Worm (Caenorhabditis elegans): Measurements from ENCODE around the gene sma-6.

sma-6 gene

ce11 chrII:6324086-6324485, at the start of gene sma-6:
Gene sma-6, plus strand, starts transcription at chrII:6324484.
- TF ChIP-seq tbx-37 (GFP tag; conservative IDR thresholded peaks at IDR 0.05): no peak
- no peak for TF ChIP-seq hmbx-1 (tag; optimal IDR thresholded peaks at IDR 0.05)
- TF ChIP-seq ets-7 (tag; optimal IDR thresholded peaks at IDR 0.05): no peak
- TF ChIP-seq F13C5.2 (tag; optimal IDR thresholded peaks at IDR 0.05): no peak

DNA sequence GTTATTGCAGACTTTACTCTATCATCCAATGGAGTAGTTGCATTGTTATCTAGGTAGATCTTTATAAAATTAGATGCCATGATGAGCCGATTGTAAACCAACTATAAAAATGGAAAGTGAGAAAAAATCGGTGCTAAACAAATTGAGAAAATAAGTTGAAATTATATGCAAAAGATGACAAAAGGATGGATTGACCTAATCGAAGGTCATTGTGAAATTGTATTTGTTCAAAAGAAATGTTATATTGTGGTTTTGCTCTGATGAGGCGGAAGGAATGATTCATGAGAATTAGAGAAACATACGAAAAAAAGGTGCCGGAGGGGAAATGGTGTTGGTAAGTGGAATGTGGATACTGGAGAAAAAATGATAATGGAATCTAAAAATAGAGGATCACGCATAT, 43.3 kb upstream of the sma-6 start, which contains the start of gene scly-1:
Gene scly-1 (minus strand): TSS at position 101 of the 400 bp plus-strand sequence.
- no peak for TF ChIP-seq hmbx-1 (tag; optimal IDR thresholded peaks at IDR 0.05)

DNA sequence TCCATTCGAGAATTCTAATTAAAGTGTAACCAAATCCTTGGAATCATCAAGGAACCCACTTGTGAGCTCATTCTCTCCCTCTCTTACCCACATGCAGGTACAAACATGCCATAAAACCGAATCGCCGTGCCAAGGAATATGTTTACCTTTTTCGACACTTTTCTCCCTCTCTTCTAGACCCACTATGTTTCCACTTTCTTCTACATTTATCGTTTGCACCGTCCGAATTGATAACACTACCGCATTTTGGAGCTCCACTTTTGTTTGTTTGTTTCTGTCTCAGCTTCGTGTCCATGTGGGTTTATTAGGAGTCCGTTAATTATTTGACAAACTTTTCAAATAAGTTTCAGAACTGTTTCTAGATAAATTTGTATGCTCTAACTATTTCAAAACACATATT, 42.4 kb upstream of the sma-6 start:
- TF ChIP-seq tbx-37 (GFP tag; conservative IDR thresholded peaks at IDR 0.05) (no peak), ceh-13 (GFP tag; optimal IDR thresholded peaks at IDR 0.05) (no peak), scrt-1 (GFP tag; IDR thresholded peaks at IDR 0.05) (no peak)

DNA sequence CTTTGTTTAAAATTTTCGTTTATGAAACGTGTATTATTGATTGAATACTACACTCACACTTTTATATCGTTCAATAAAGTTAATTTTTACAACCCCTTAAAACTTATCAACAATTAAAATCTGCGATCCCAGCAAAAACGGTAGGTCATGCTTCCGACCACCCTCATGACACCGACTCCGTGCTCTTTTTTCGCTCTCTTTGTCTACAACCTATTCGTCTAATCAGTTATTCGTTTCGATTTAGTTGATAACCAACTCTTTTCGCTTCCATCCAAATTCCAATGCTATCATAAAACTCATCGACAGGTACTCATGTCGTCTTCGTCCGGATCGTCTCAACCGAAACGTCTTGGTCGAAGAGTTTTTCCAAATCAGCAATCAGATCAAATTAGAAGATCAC, 41.2 kb upstream of the sma-6 start, which contains the start of gene F13H8.1:
Gene F13H8.1 (plus strand): TSS at position 311 of the 400 bp plus-strand sequence.
- TF ChIP-seq sea-1 (GFP tag; conservative IDR thresholded peaks at IDR 0.05): no peak
- TF ChIP-seq pes-1 (GFP tag; IDR thresholded peaks at IDR 0.05): no peak
- TF ChIP-seq flt-1 (GFP tag; IDR thresholded peaks at IDR 0.05): no peak
- TF ChIP-seq F13C5.2 (tag; optimal IDR thresholded peaks at IDR 0.05): no peak
- no peak for TF ChIP-seq hmbx-1 (tag; optimal IDR thresholded peaks at IDR 0.05)
- TF ChIP-seq B0310.2 (tag; optimal IDR thresholded peaks at IDR 0.05): no peak
- no peak for TF ChIP-seq hnd-1 (tag; optimal IDR thresholded peaks at IDR 0.05)

DNA sequence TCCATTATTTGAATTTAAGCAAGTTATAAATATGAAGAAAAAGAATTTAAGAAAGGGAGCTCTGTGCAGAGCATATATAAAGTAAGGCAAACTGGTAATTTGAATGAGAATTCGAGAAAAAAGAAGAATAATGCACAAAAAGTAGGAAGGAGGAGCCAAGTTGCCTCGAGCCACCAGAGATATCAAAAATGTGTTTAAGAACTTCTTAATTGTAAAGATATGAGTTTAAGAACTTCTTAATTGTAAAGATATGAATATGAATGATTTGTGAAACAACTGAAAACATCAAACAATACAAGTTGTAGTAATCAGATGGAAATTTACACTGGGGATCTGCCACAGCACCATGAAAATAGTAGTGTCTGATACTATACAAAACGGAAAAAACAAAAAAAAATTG, 37.4 kb upstream of the sma-6 start, which contains the start of gene F13H8.6:
Gene F13H8.6 (minus strand): TSS at position 101 of the 400 bp plus-strand sequence.
- TF ChIP-seq hnd-1 (tag; optimal IDR thresholded peaks at IDR 0.05) (no peak), tbx-11 (GFP tag; IDR thresholded peaks at IDR 0.05) (no peak), tbx-37 (GFP tag; conservative IDR thresholded peaks at IDR 0.05) (no peak), F13C5.2 (tag; optimal IDR thresholded peaks at IDR 0.05) (no peak), sea-1 (GFP tag; conservative IDR thresholded peaks at IDR 0.05) (no peak), flt-1 (GFP tag; IDR thresholded peaks at IDR 0.05) (no peak), ama-1 (optimal IDR thresholded peaks at IDR 0.05) (no peak), scrt-1 (GFP tag; IDR thresholded peaks at IDR 0.05) (no peak), B0310.2 (tag; optimal IDR thresholded peaks at IDR 0.05) (no peak), hmbx-1 (tag; optimal IDR thresholded peaks at IDR 0.05) (no peak), ceh-36 (tag; optimal IDR thresholded peaks at IDR 0.05) (no peak)

DNA sequence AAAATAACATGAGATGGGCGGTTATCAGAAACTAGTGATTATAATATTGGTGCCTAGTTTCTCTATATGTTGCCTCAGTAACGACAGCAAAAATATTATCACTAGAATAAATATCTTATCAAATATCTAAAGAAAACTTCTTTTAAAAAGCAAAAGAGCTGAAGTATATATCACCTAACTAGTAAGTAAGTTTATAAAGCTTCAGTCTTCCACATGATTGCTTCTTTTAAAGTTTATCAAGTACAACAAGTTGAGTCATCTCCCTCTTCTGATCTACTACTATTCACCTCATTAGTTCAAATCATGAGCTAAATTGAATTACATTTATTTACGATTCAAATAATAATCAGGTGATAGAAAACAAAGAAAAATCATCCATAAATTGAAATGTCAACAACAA, 36.2 kb upstream of the sma-6 start:
- no peak for TF ChIP-seq sea-1 (GFP tag; conservative IDR thresholded peaks at IDR 0.05)
- no peak for TF ChIP-seq ama-1 (optimal IDR thresholded peaks at IDR 0.05)
- TF ChIP-seq ceh-13 (GFP tag; optimal IDR thresholded peaks at IDR 0.05): no peak
- no peak for TF ChIP-seq tbx-37 (GFP tag; conservative IDR thresholded peaks at IDR 0.05)
- no peak for TF ChIP-seq ets-7 (tag; optimal IDR thresholded peaks at IDR 0.05)
- TF ChIP-seq B0310.2 (tag; optimal IDR thresholded peaks at IDR 0.05): no peak
- no peak for TF ChIP-seq scrt-1 (GFP tag; IDR thresholded peaks at IDR 0.05)
- no peak for TF ChIP-seq flt-1 (GFP tag; IDR thresholded peaks at IDR 0.05)
- TF ChIP-seq F13C5.2 (tag; optimal IDR thresholded peaks at IDR 0.05): no peak
- TF ChIP-seq tra-4 (tag; optimal IDR thresholded peaks at IDR 0.05): no peak
- no peak for TF ChIP-seq hmbx-1 (tag; optimal IDR thresholded peaks at IDR 0.05)
- TF ChIP-seq hmg-4 (GFP tag; optimal IDR thresholded peaks at IDR 0.05): no peak
- no peak for TF ChIP-seq hnd-1 (tag; optimal IDR thresholded peaks at IDR 0.05)

DNA sequence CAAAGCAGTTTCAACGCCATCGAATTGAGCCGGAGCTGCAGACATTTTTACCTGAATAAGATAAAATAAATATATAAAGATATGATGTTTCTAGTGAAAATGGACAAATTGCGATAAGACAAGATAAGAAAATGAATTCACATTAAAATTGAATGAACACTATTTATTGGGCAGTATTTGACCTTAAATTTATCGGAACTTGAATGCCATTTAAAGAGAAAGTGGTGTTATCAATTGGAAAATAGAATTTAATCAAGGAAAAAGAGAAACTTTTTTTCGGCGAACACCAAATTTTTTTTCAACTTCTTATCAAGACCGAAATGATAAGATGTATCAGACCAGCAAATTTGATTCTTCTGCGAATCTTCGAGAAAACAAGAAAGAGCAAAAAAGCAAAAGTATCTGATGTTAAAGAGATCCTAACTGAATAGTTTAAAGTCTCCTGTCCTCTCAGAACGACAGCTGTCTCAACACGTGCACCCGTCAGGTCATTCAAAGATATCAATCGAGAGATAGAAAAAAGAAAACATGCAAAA, 34.2 kb upstream of the sma-6 start, which contains the start of gene upb-1:
Gene upb-1 (minus strand): TSS at position 51 of the 536 bp plus-strand sequence.
- TF ChIP-seq ets-7 (tag; optimal IDR thresholded peaks at IDR 0.05): no peak
- no peak for TF ChIP-seq tra-4 (tag; optimal IDR thresholded peaks at IDR 0.05)

ce11 chrII:6292527-6292926, 31.8 kb upstream of the sma-6 start, which contains the start of gene nyn-3:
Gene nyn-3, minus strand, starts transcription at chrII:6292627.
- TF ChIP-seq ceh-36 (tag; optimal IDR thresholded peaks at IDR 0.05) (no peak), ceh-13 (GFP tag; optimal IDR thresholded peaks at IDR 0.05) (no peak), hmbx-1 (tag; optimal IDR thresholded peaks at IDR 0.05) (no peak), aly-1 (tag; optimal IDR thresholded peaks at IDR 0.05) (no peak), hmg-4 (GFP tag; optimal IDR thresholded peaks at IDR 0.05) (no peak), tbx-11 (GFP tag; IDR thresholded peaks at IDR 0.05) (no peak), hnd-1 (tag; optimal IDR thresholded peaks at IDR 0.05) (no peak), ama-1 (optimal IDR thresholded peaks at IDR 0.05) (no peak), F13C5.2 (tag; optimal IDR thresholded peaks at IDR 0.05) (no peak), flt-1 (GFP tag; IDR thresholded peaks at IDR 0.05) (no peak), B0310.2 (tag; optimal IDR thresholded peaks at IDR 0.05) (no peak), tra-4 (tag; optimal IDR thresholded peaks at IDR 0.05) (no peak), ets-7 (tag; optimal IDR thresholded peaks at IDR 0.05) (no peak), tbx-37 (GFP tag; conservative IDR thresholded peaks at IDR 0.05) (no peak), sea-1 (GFP tag; conservative IDR thresholded peaks at IDR 0.05) (no peak), scrt-1 (GFP tag; IDR thresholded peaks at IDR 0.05) (no peak)

DNA sequence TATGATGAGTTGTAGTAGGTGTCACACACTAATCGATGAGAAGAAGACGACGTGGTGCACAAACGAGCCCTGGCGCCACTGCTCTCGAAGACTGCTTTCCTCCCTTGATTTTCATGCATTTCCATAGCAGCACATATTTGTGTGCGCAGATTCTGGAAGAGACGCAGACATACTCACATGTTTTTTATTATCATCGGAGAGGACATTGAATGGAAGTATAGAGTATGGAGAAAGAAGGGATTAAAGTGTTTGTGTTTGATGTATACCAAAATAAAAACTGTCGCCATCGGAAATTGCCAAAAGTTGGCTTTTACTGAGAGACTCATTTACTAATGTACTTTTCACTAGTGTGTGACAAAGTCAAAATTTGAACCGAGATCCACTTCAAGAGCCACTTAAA, 30.0 kb upstream of the sma-6 start, which contains the start of gene mps-1:
Gene mps-1 (minus strand): TSS at position 101 of the 400 bp plus-strand sequence.
- no peak for TF ChIP-seq ama-1 (optimal IDR thresholded peaks at IDR 0.05)
- no peak for TF ChIP-seq tbx-11 (GFP tag; IDR thresholded peaks at IDR 0.05)
- TF ChIP-seq F13C5.2 (tag; optimal IDR thresholded peaks at IDR 0.05): no peak
- no peak for TF ChIP-seq hmg-4 (GFP tag; optimal IDR thresholded peaks at IDR 0.05)
- TF ChIP-seq scrt-1 (GFP tag; IDR thresholded peaks at IDR 0.05): no peak
- TF ChIP-seq ets-7 (tag; optimal IDR thresholded peaks at IDR 0.05): no peak
- no peak for TF ChIP-seq hnd-1 (tag; optimal IDR thresholded peaks at IDR 0.05)
- no peak for TF ChIP-seq aly-1 (tag; optimal IDR thresholded peaks at IDR 0.05)
- TF ChIP-seq B0310.2 (tag; optimal IDR thresholded peaks at IDR 0.05): no peak
- TF ChIP-seq sea-1 (GFP tag; conservative IDR thresholded peaks at IDR 0.05): no peak
- no peak for TF ChIP-seq flt-1 (GFP tag; IDR thresholded peaks at IDR 0.05)
- no peak for TF ChIP-seq ceh-36 (tag; optimal IDR thresholded peaks at IDR 0.05)
- no peak for TF ChIP-seq pes-1 (GFP tag; IDR thresholded peaks at IDR 0.05)
- no peak for TF ChIP-seq tbx-37 (GFP tag; conservative IDR thresholded peaks at IDR 0.05)
- TF ChIP-seq ceh-13 (GFP tag; optimal IDR thresholded peaks at IDR 0.05): no peak
- no peak for TF ChIP-seq tra-4 (tag; optimal IDR thresholded peaks at IDR 0.05)
- no peak for TF ChIP-seq hmbx-1 (tag; optimal IDR thresholded peaks at IDR 0.05)
